Fruit fly (Drosophila melanogaster) whole organism: ENCODE results near the gene Ir75c.
"Not testable (repeated sequence)": the region's sequence is repeated elsewhere in the genome, so short reads cannot be mapped to it uniquely, and the experiment has no call there.

Experiments used
- CG8478 ChIP-seq: fragments of >200 bp; optimal IDR thresholded peaks from 2 replicates; lab custom pipeline; 2018; ENCODE audit warnings: inconsistent platforms
- Dll ChIP-seq: fragments of >200 bp; optimal IDR thresholded peaks from 2 replicates; lab custom pipeline; 2017
- EcR ChIP-seq, 2 experiments: fragments of >200 bp; optimal IDR thresholded peaks; 2 replicates each; lab custom pipeline; 2017; ENCODE audit warnings: missing biosample characterization in 2 of 2, missing genetic modification characterization in 2 of 2, missing genetic modification reagents in 2 of 2
- psq ChIP-seq: fragments of >200 bp; optimal IDR thresholded peaks from 2 replicates; lab custom pipeline; 2017
- usp ChIP-seq: fragments of >200 bp; optimal IDR thresholded peaks from 2 replicates; lab custom pipeline; 2017; ENCODE audit warnings: missing biosample characterization, missing genetic modification characterization, mixed read lengths

DNA sequence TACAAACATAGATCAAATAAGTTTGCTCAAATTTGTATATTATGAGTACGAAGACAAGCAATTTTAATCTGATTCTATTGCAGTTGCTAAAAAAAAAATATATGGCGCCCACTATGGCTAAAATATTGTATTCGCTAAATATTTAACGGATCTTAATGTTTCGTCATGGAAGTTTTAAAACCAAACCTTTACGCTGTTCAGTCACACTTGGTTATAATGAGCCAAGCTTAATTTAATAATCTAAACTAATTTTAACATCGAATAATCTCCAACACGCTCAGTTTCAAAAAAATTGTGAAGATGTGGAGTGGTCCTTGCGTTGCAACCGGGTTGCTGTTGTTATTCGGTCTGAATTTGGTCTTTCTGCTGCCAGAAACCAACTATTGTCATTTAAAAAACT, 35.5 kb upstream of the Ir75c start, which contains the start of gene CG34002:
- not testable (repeated sequence) for TF ChIP-seq psq (lab: Kevin White, UChicago); CG8478 (lab: Kevin White, UChicago); EcR (GFP tag; optimal IDR thresholded peaks at IDR 0.05; lab: Kevin White, UChicago); usp; Dll (lab: Kevin White, UChicago)
